Worm (Caenorhabditis elegans) whole organism, early embryonic: ENCODE measurements around the gene C30G4.4.

Source experiments
- B0310.2 ChIP-seq: sonication (generic microtip); optimal IDR thresholded peaks from 2 replicates; lab custom pipeline; 2016; ENCODE audit warnings: mild to moderate bottlenecking, missing genetic modification characterization, missing compliant biosample characterization
- F13C5.2 ChIP-seq: sonication (generic microtip); optimal IDR thresholded peaks from 2 replicates; lab custom pipeline; 2017; ENCODE audit warnings: mild to moderate bottlenecking, missing genetic modification characterization, inconsistent platforms, missing compliant biosample characterization
- aly-1 ChIP-seq: sonication (generic microtip); optimal IDR thresholded peaks from 2 replicates; lab custom pipeline; 2016; ENCODE audit warnings: missing genetic modification characterization, missing compliant biosample characterization
- ama-1 ChIP-seq: fragments of 150-350 bp; optimal IDR thresholded peaks from 2 replicates; lab custom pipeline; 2014
- ceh-13 ChIP-seq: fragments of 200-800 bp; sonication (Bioruptor generic); optimal IDR thresholded peaks from 2 replicates; lab custom pipeline; 2018; ENCODE audit warnings: mild to moderate bottlenecking, missing genetic modification characterization, missing compliant biosample characterization
- ceh-36 ChIP-seq: sonication (generic microtip); optimal IDR thresholded peaks from 2 replicates; lab custom pipeline; 2016; ENCODE audit warnings: missing genetic modification characterization, inconsistent platforms, missing compliant biosample characterization
- ets-7 ChIP-seq: sonication (generic microtip); optimal IDR thresholded peaks from 2 replicates; lab custom pipeline; 2016; ENCODE audit warnings: missing genotype, missing genetic modification characterization, missing compliant biosample characterization
- flt-1 ChIP-seq: fragments of 200-800 bp; sonication (Bioruptor generic); IDR thresholded peaks from 2 replicates; pipeline ENCODE4 v1.3.6; 2022; ENCODE audit warnings: missing genetic modification characterization, missing compliant biosample characterization
- hmbx-1 ChIP-seq: sonication (generic microtip); optimal IDR thresholded peaks from 2 replicates; lab custom pipeline; 2016; ENCODE audit warnings: mild to moderate bottlenecking, missing genetic modification characterization, missing compliant biosample characterization
- hmg-4 ChIP-seq: fragments of 200-800 bp; sonication (Bioruptor generic); optimal IDR thresholded peaks from 2 replicates; lab custom pipeline; 2018; ENCODE audit warnings: mild to moderate bottlenecking, missing genetic modification characterization, missing compliant biosample characterization
- hnd-1 ChIP-seq: sonication (generic microtip); optimal IDR thresholded peaks from 2 replicates; lab custom pipeline; 2016; ENCODE audit warnings: missing genetic modification characterization, missing compliant biosample characterization
- pes-1 ChIP-seq: fragments of 200-800 bp; sonication (Bioruptor generic); IDR thresholded peaks from 2 replicates; pipeline ENCODE4 v1.3.6; 2022; ENCODE audit warnings: missing genetic modification reagents, missing genetic modification characterization, missing compliant biosample characterization
- scrt-1 ChIP-seq: fragments of 200-800 bp; sonication (Bioruptor generic); IDR thresholded peaks from 2 replicates; pipeline ENCODE4 v1.3.6; 2022; ENCODE audit warnings: missing genetic modification characterization, missing compliant biosample characterization
- sea-1 ChIP-seq: fragments of 200-800 bp; sonication (Bioruptor generic); conservative IDR thresholded peaks from 2 replicates; pipeline ENCODE4 v1.3.6; 2022; ENCODE audit warnings: missing genetic modification characterization, missing compliant biosample characterization
- tbx-11 ChIP-seq: fragments of 200-800 bp; sonication (Bioruptor generic); IDR thresholded peaks from 2 replicates; pipeline ENCODE4 v1.3.6; 2022; ENCODE audit warnings: missing genetic modification characterization, missing compliant biosample characterization
- tbx-37 ChIP-seq: fragments of 200-800 bp; sonication (Bioruptor generic); conservative IDR thresholded peaks from 2 replicates; pipeline ENCODE4 v1.3.6; 2022; ENCODE audit warnings: missing genetic modification reagents, missing genetic modification characterization, missing compliant biosample characterization
- tra-4 ChIP-seq: sonication (generic microtip); optimal IDR thresholded peaks from 2 replicates; lab custom pipeline; 2017; ENCODE audit warnings: missing genetic modification characterization, missing compliant biosample characterization

C30G4.4 gene

ce11 chrX:17062165-17062564 lies 9.8 kb downstream of the C30G4.4 start:
- no peak for TF ChIP-seq flt-1
- TF ChIP-seq pes-1 = no peak
- TF ChIP-seq F13C5.2 (tag; lab: Kevin White, UChicago) = no peak
- TF ChIP-seq scrt-1 (GFP tag; lab: Robert Waterston, UW) = no peak
- TF ChIP-seq B0310.2 (tag; lab: Kevin White, UChicago) = no peak
- TF ChIP-seq ama-1 (lab: Kevin White, UChicago) = no peak
- TF ChIP-seq sea-1 (GFP tag; lab: Robert Waterston, UW) = no peak
- TF ChIP-seq hmbx-1 (tag; lab: Kevin White, UChicago) = no peak
- no peak for TF ChIP-seq aly-1 (tag; lab: Kevin White, UChicago)
- TF ChIP-seq ets-7 = no peak
- no peak for TF ChIP-seq tra-4 (tag; lab: Kevin White, UChicago)
- no peak for TF ChIP-seq hnd-1 (tag; lab: Kevin White, UChicago)
- no peak for TF ChIP-seq ceh-13
- no peak for TF ChIP-seq ceh-36 (tag; lab: Kevin White, UChicago)
- no peak for TF ChIP-seq tbx-37
- TF ChIP-seq hmg-4 = no peak
- no peak for TF ChIP-seq tbx-11 (GFP tag; lab: Robert Waterston, UW)

ce11 chrX:17059760-17060159 lies 12.2 kb downstream of the C30G4.4 start:
- TF ChIP-seq flt-1 = no peak

ce11 chrX:17058340-17058739 lies 13.6 kb downstream of the C30G4.4 start:
- TF ChIP-seq pes-1 (no peak), ama-1 (lab: Kevin White, UChicago) (no peak), ets-7 (no peak), F13C5.2 (tag; lab: Kevin White, UChicago) (no peak), hmbx-1 (tag; lab: Kevin White, UChicago) (no peak)

- TF ChIP-seq aly-1 (tag; lab: Kevin White, UChicago) (no peak), ama-1 (lab: Kevin White, UChicago) (no peak), hmbx-1 (tag; lab: Kevin White, UChicago) (no peak), ceh-13 (no peak), sea-1 (GFP tag; lab: Robert Waterston, UW) (no peak), tra-4 (tag; lab: Kevin White, UChicago) (no peak), flt-1 (no peak), pes-1 (no peak), B0310.2 (tag; lab: Kevin White, UChicago) (no peak), ceh-36 (tag; lab: Kevin White, UChicago) (no peak), hnd-1 (tag; lab: Kevin White, UChicago) (no peak), tbx-37 (no peak), ets-7 (no peak), scrt-1 (GFP tag; lab: Robert Waterston, UW) (no peak), hmg-4 (no peak)
Observed at ce11 chrX:17055836-17056783, 15.9 kb downstream of the C30G4.4 start.

- TF ChIP-seq aly-1 (tag; lab: Kevin White, UChicago) = no peak
- no peak for TF ChIP-seq hmg-4
- no peak for TF ChIP-seq tra-4 (tag; lab: Kevin White, UChicago)
- no peak for TF ChIP-seq tbx-37
- TF ChIP-seq ceh-13 = no peak
- TF ChIP-seq pes-1 = no peak
- no peak for TF ChIP-seq ets-7
- TF ChIP-seq scrt-1 (GFP tag; lab: Robert Waterston, UW) = no peak
- no peak for TF ChIP-seq B0310.2 (tag; lab: Kevin White, UChicago)
- no peak for TF ChIP-seq tbx-11 (GFP tag; lab: Robert Waterston, UW)
Observed at ce11 chrX:17055481-17055835, 16.5 kb downstream of the C30G4.4 start, which contains the start of gene gcy-11. Gene gcy-11 (minus strand): TSS chrX:17055581.

- no peak for TF ChIP-seq aly-1 (tag; lab: Kevin White, UChicago)
Observed at ce11 chrX:17054121-17054520, 17.9 kb downstream of the C30G4.4 start.

ce11 chrX:17045529-17045928 lies 26.5 kb downstream of the C30G4.4 start, which contains the start of gene C30G4.2:
Gene C30G4.2 (minus strand): TSS chrX:17045629.
- TF ChIP-seq aly-1 (tag; lab: Kevin White, UChicago) (no peak), tbx-11 (GFP tag; lab: Robert Waterston, UW) (no peak), tra-4 (tag; lab: Kevin White, UChicago) (no peak), hmbx-1 (tag; lab: Kevin White, UChicago) (no peak), F13C5.2 (tag; lab: Kevin White, UChicago) (no peak), ets-7 (no peak), sea-1 (GFP tag; lab: Robert Waterston, UW) (no peak), tbx-37 (no peak), ama-1 (lab: Kevin White, UChicago) (no peak), scrt-1 (GFP tag; lab: Robert Waterston, UW) (no peak), hmg-4 (no peak), pes-1 (no peak), ceh-13 (no peak), flt-1 (no peak), B0310.2 (tag; lab: Kevin White, UChicago) (no peak), ceh-36 (tag; lab: Kevin White, UChicago) (no peak), hnd-1 (tag; lab: Kevin White, UChicago) (no peak)

- TF ChIP-seq ama-1 (lab: Kevin White, UChicago) (no peak), ets-7 (no peak), scrt-1 (GFP tag; lab: Robert Waterston, UW) (no peak), tbx-11 (GFP tag; lab: Robert Waterston, UW) (no peak), aly-1 (tag; lab: Kevin White, UChicago) (no peak), hmbx-1 (tag; lab: Kevin White, UChicago) (no peak), tbx-37 (no peak), F13C5.2 (tag; lab: Kevin White, UChicago) (no peak), ceh-13 (no peak), pes-1 (no peak), hnd-1 (tag; lab: Kevin White, UChicago) (no peak), ceh-36 (tag; lab: Kevin White, UChicago) (no peak), tra-4 (tag; lab: Kevin White, UChicago) (no peak), B0310.2 (tag; lab: Kevin White, UChicago) (no peak), hmg-4 (no peak)
Observed at ce11 chrX:17042946-17043345, 29.0 kb downstream of the C30G4.4 start, which contains the start of gene F35B3.7. Gene F35B3.7 (minus strand): TSS chrX:17043078.
